Worm (Caenorhabditis elegans): ENCODE measurements around the gene set-21.

The set-21 gene

DNA sequence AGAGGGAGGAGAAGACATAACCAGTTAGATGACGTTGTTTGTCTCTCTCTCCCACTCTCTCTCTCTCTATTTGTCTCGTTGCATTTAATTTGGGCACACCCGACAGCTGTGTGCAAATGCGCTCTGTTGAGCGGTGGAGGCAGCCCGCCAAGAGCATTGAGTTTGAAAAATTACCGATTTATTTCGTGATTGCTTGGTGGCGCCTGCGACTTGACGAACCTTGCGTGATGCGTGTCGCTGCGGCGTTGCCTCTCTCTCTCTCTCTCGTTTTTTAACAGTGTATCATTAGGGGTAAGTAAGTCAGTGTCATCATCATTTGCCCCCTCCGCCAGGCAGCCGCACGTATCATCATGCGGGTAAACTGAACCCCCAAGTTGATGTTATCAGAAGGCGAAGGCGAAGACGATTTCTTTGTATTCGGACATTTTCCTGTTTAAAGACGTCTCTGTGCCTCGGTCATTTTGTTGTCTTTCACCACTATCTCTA, 15.5 kb downstream of the set-21 start:
- TF ChIP-seq skn-1 (tag; optimal IDR thresholded peaks at IDR 0.05) (no peak), Y55F3AM.14 (GFP tag; optimal IDR thresholded peaks at IDR 0.05) (peak; percentile 56), elt-1 (tag; optimal IDR thresholded peaks at IDR 0.05) (no peak), blmp-1 (tag; optimal IDR thresholded peaks at IDR 0.05; ENCODE audit: insufficient read depth) (peak; percentile 36), crh-2 (tag; optimal IDR thresholded peaks at IDR 0.05) (peak; percentile 21), F13H6.1 (tag; optimal IDR thresholded peaks at IDR 0.05) (peak; percentile 60), unc-62 (GFP tag; optimal IDR thresholded peaks at IDR 0.05) (no peak), sma-3 (GFP tag; optimal IDR thresholded peaks at IDR 0.05) (peak; percentile 63), ceh-16 (tag; optimal IDR thresholded peaks at IDR 0.05) (peak; percentile 19), C34F6.9 (tag; optimal IDR thresholded peaks at IDR 0.05) (peak; percentile 76), R02D3.7 (tag; optimal IDR thresholded peaks at IDR 0.05) (no peak), ztf-4 (tag; optimal IDR thresholded peaks at IDR 0.05) (peak; percentile 46), lin-11 (tag; optimal IDR thresholded peaks at IDR 0.05) (peak; percentile 67), ZK546.5 (tag; optimal IDR thresholded peaks at IDR 0.05) (no peak), zag-1 (tag; optimal IDR thresholded peaks at IDR 0.05) (peak; percentile 25), mbf-1 (tag; optimal IDR thresholded peaks at IDR 0.05) (no peak), lin-13 (GFP tag; optimal IDR thresholded peaks at IDR 0.05) (peak; percentile 80), nhr-237 (tag; optimal IDR thresholded peaks at IDR 0.05) (no peak), lsy-2 (tag; optimal IDR thresholded peaks at IDR 0.05) (peak; percentile 31 to 75), fos-1 (tag; optimal IDR thresholded peaks at IDR 0.05) (peak; percentile 76), nhr-10 (tag; optimal IDR thresholded peaks at IDR 0.05) (no peak), dmd-4 (tag; optimal IDR thresholded peaks at IDR 0.05) (no peak), gmeb-1 (tag; optimal IDR thresholded peaks at IDR 0.05) (peak; percentile 19), nhr-6 (tag; optimal IDR thresholded peaks at IDR 0.05) (peak; percentile 38), ama-1 (optimal IDR thresholded peaks at IDR 0.05) (no peak), nhr-21 (tag; optimal IDR thresholded peaks at IDR 0.05) (peak; percentile 30), nhr-25 (tag; optimal IDR thresholded peaks at IDR 0.05) (peak; percentile 57), nhr-129 (tag; optimal IDR thresholded peaks at IDR 0.05) (peak; percentile 85), lin-39 (tag; optimal IDR thresholded peaks at IDR 0.05) (peak; percentile 25), mab-5 (tag; optimal IDR thresholded peaks at IDR 0.05) (peak; percentile 10), unc-55 (GFP tag; optimal IDR thresholded peaks at IDR 0.05) (peak; percentile 89), sma-9 (GFP tag; optimal IDR thresholded peaks at IDR 0.05) (peak; percentile 63), sma-9 (tag; optimal IDR thresholded peaks at IDR 0.05) (no peak)

DNA sequence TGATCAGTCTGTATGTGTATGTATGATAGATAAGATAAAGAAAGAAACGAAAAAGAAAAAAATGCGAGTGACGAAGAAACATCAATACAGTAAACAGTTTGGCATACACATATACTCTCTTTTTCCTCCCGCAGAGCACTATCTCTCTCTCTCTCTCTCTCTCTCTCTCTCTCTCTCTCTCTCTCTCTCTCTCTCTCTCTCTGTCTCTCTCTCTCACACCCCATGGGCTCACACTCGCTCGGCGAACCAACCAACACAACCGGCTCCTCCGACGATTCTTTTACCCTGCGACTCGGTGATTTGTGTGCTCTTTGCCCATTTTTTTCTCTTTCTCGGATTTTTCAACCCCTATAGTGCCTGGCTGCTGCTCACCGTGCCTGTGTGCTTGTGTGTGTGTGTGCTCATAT, 16.4 kb downstream of the set-21 start:
- TF ChIP-seq fos-1 (tag; optimal IDR thresholded peaks at IDR 0.05) (peak; percentile 54), ztf-11 (tag; optimal IDR thresholded peaks at IDR 0.05) (no peak), crh-2 (tag; optimal IDR thresholded peaks at IDR 0.05) (peak; percentile 3), nhr-10 (tag; optimal IDR thresholded peaks at IDR 0.05) (no peak), sma-3 (GFP tag; optimal IDR thresholded peaks at IDR 0.05) (peak; percentile 4), sma-9 (GFP tag; optimal IDR thresholded peaks at IDR 0.05) (peak; percentile 39), sma-9 (tag; optimal IDR thresholded peaks at IDR 0.05) (no peak), nhr-129 (tag; optimal IDR thresholded peaks at IDR 0.05) (peak; percentile 56), lsy-2 (tag; optimal IDR thresholded peaks at IDR 0.05) (peak in 1 of 2 experiments; percentile 48), nhr-237 (tag; optimal IDR thresholded peaks at IDR 0.05) (no peak), F13H6.1 (tag; optimal IDR thresholded peaks at IDR 0.05) (peak; percentile 85)

DNA sequence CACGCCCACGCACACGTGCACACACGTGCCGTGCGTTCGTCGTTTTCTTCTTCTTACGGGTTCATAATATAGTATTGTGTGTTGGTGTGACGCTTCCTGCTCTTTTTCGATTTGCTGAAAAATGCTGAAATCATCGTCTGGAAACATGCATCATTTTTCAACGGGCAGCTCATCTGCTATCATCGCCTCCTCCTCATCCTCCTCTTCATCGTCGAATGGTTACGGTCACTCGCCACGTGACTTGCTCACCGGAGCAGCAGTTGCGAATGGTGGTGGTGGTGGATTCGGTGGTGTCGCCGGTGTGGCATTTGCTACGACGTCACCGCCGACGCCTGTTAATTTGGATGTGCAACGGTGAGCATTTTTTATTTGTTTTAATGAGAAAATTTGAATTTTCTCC, 18.1 kb downstream of the set-21 start:
- TF ChIP-seq sem-4 (tag; optimal IDR thresholded peaks at IDR 0.05) (no peak), nhr-77 (tag; optimal IDR thresholded peaks at IDR 0.05) (no peak)

DNA sequence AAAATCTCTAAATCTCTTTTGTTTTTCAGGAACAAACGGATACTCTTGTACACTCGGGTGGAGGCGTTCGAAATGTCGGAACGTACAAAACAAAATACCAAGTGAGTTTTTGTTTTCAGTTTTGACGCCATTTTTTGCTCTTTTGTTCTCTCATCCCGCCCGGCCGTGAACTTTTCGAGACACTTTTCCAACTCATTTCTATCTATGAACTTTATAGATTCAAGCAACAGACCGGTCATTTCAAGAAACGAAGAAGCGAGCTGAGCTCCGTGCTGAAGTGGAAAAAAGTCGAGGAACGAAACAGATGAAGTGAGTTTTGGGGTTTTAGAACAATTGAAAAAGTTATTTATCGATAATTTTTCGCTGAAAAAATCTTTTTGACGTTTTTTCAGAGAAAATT, 19.9 kb downstream of the set-21 start:
- TF ChIP-seq unc-39 (tag; optimal IDR thresholded peaks at IDR 0.05), result no peak
- no peak for TF ChIP-seq ama-1 (optimal IDR thresholded peaks at IDR 0.05)
- no peak for TF ChIP-seq crh-2 (tag; optimal IDR thresholded peaks at IDR 0.05)
- TF ChIP-seq nhr-12 (tag; optimal IDR thresholded peaks at IDR 0.05), result no peak
- no peak for TF ChIP-seq peb-1 (tag; optimal IDR thresholded peaks at IDR 0.05)
- no peak for TF ChIP-seq snpc-4 (tag; optimal IDR thresholded peaks at IDR 0.05)
- no peak for TF ChIP-seq sem-4 (tag; optimal IDR thresholded peaks at IDR 0.05)
- no peak for TF ChIP-seq R02D3.7 (tag; optimal IDR thresholded peaks at IDR 0.05)
- TF ChIP-seq lsy-2 (tag; optimal IDR thresholded peaks at IDR 0.05), result no peak
- TF ChIP-seq zag-1 (tag; optimal IDR thresholded peaks at IDR 0.05), result no peak
- TF ChIP-seq nhr-23 (tag; optimal IDR thresholded peaks at IDR 0.05), result no peak
- no peak for TF ChIP-seq egl-27 (tag; optimal IDR thresholded peaks at IDR 0.05)
- no peak for TF ChIP-seq lin-39 (tag; optimal IDR thresholded peaks at IDR 0.05)
- TF ChIP-seq sma-9 (GFP tag; optimal IDR thresholded peaks at IDR 0.05), result no peak
- no peak for TF ChIP-seq sma-9 (tag; optimal IDR thresholded peaks at IDR 0.05)
